Worm (Caenorhabditis elegans) whole organism, late embryonic: ENCODE measurements around the gene col-180.

ENCODE experiments used
- F13H6.1 ChIP-seq: sonication (generic microtip); optimal IDR thresholded peaks from 2 replicates; lab custom pipeline; 2016; ENCODE audit warnings: missing genetic modification characterization, missing compliant biosample characterization
- ama-1 ChIP-seq: fragments of 150-350 bp; optimal IDR thresholded peaks from 2 replicates; lab custom pipeline; 2014
- ceh-22 ChIP-seq: sonication (generic microtip); optimal IDR thresholded peaks from 2 replicates; lab custom pipeline; 2017; ENCODE audit warnings: missing biosample characterization, missing genetic modification characterization
- ets-4 ChIP-seq: sonication (generic microtip); optimal IDR thresholded peaks from 2 replicates; lab custom pipeline; 2016; ENCODE audit warnings: missing genetic modification characterization, missing compliant biosample characterization
- fkh-10 ChIP-seq: fragments of 150-350 bp; optimal IDR thresholded peaks from 2 replicates; lab custom pipeline; 2014; ENCODE audit warnings: missing biosample characterization, missing genetic modification reagents, missing genetic modification characterization
- lim-6 ChIP-seq: sonication (generic microtip); optimal IDR thresholded peaks from 2 replicates; lab custom pipeline; 2016; ENCODE audit warnings: missing genetic modification characterization, missing compliant biosample characterization
- nhr-232 ChIP-seq: sonication (generic microtip); optimal IDR thresholded peaks from 2 replicates; lab custom pipeline; 2016; ENCODE audit warnings: missing genetic modification characterization, missing compliant biosample characterization
- pat-9 ChIP-seq: fragments of 200-800 bp; sonication (Bioruptor generic); optimal IDR thresholded peaks from 2 replicates; lab custom pipeline; 2018; ENCODE audit warnings: mild to moderate bottlenecking, missing genetic modification characterization, moderate library complexity, missing compliant biosample characterization
- ref-2 ChIP-seq: sonication (generic microtip); optimal IDR thresholded peaks from 2 replicates; lab custom pipeline; 2016; ENCODE audit warnings: missing genetic modification characterization, missing compliant biosample characterization
- syd-9 ChIP-seq: sonication (generic microtip); optimal IDR thresholded peaks from 2 replicates; lab custom pipeline; 2016; ENCODE audit warnings: mild to moderate bottlenecking, missing genetic modification characterization, moderate library complexity, missing compliant biosample characterization

DNA sequence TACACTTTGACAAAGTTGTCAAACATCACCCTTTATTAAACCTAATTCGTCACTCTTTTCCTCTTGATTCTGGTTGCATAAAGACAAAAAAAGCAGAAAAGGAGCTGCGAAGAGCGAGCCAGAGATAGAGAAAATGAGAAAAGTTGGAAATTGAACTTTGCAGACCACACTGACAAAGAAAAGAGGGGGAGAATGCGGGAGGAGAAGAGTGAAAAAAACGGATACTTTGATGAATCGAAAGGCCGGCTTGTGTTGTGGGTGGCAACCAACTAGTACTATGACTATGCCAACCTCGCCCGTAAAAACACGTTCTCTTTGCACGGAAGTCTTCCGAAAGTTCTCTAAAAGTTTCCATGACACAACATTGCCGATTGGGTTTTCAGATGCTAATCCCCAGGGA lies 13.6 kb upstream of the col-180 start:
- TF ChIP-seq ref-2 (no peak), fkh-10 (no peak), pat-9 (tag; lab: Kevin White, UChicago) (no peak), ets-4 (no peak), nhr-232 (tag; lab: Kevin White, UChicago) (no peak), lim-6 (tag; lab: Kevin White, UChicago) (no peak), ama-1 (lab: Kevin White, UChicago) (no peak), syd-9 (no peak), F13H6.1 (no peak), ceh-22 (tag; lab: Kevin White, UChicago) (no peak)
